Fruit fly (Drosophila melanogaster) whole organism: ENCODE results near the gene Hip14.

Experiments used
- Dll ChIP-seq: fragments of >200 bp; optimal IDR thresholded peaks from 2 replicates; lab custom pipeline; 2017
- psq ChIP-seq: fragments of >200 bp; optimal IDR thresholded peaks from 2 replicates; lab custom pipeline; 2017
- usp ChIP-seq: fragments of >200 bp; optimal IDR thresholded peaks from 2 replicates; lab custom pipeline; 2017; ENCODE audit warnings: missing biosample characterization, missing genetic modification characterization, mixed read lengths

- TF ChIP-seq psq (lab: Kevin White, UChicago) (no peak), Dll (lab: Kevin White, UChicago) (no peak), usp (GFP tag; lab: Kevin White, UChicago) (no peak)
Measured at dm6 chr3L:15998217-15998616, 10.2 kb downstream of the Hip14 start.
